Fruit fly (Drosophila melanogaster) whole organism, embryonic: ENCODE results near the gene mRpL13.

Experiments used
- ATbp ChIP-seq: fragments of 200-800 bp; sonication (Bioruptor generic); optimal IDR thresholded peaks from 2 replicates; lab custom pipeline; 2017; ENCODE audit warnings: missing biosample characterization, mild to moderate bottlenecking, missing genetic modification characterization, missing genetic modification reagents
- Bgb ChIP-seq: fragments of 200-800 bp; sonication (Bioruptor generic); IDR thresholded peaks from 2 replicates; pipeline ENCODE4 v1.3.6; 2022; ENCODE audit warnings: missing biosample characterization, missing genetic modification characterization; ENCODE audit not compliant: partially characterized antibody
- CG10147 ChIP-seq: fragments of 200-800 bp; sonication (Bioruptor generic); optimal IDR thresholded peaks from 2 replicates; lab custom pipeline; 2019; ENCODE audit warnings: missing biosample characterization, mild to moderate bottlenecking, missing genetic modification characterization, moderate library complexity
- CG10321 ChIP-seq: fragments of 200-800 bp; sonication (Bioruptor generic); IDR thresholded peaks from 2 replicates; pipeline ENCODE4 v1.3.6; 2022; ENCODE audit warnings: missing biosample characterization, missing genetic modification characterization
- CG10431 ChIP-seq: fragments of 200-800 bp; sonication (Bioruptor generic); optimal IDR thresholded peaks from 3 replicates; lab custom pipeline; 2018; ENCODE audit warnings: missing biosample characterization, mild to moderate bottlenecking, missing genetic modification characterization
- CG13894 ChIP-seq: fragments of 200-800 bp; sonication (Bioruptor generic); optimal IDR thresholded peaks from 3 replicates; lab custom pipeline; 2018; ENCODE audit warnings: missing biosample characterization, mild to moderate bottlenecking, missing genetic modification characterization, moderate library complexity
- CG15514 ChIP-seq: fragments of 200-800 bp; sonication (Bioruptor generic); optimal IDR thresholded peaks from 3 replicates; lab custom pipeline; 2017; ENCODE audit warnings: missing biosample characterization, missing genetic modification characterization, mild to moderate bottlenecking, moderate library complexity, missing genetic modification reagents
- CG18599 ChIP-seq: fragments of 200-800 bp; sonication (Bioruptor generic); optimal IDR thresholded peaks from 3 replicates; lab custom pipeline; 2017; ENCODE audit warnings: missing biosample characterization, missing genetic modification characterization, mild to moderate bottlenecking, moderate library complexity, missing genetic modification reagents
- CG2678 ChIP-seq: fragments of 200-800 bp; sonication (Bioruptor generic); optimal IDR thresholded peaks from 3 replicates; lab custom pipeline; 2019; ENCODE audit warnings: missing biosample characterization, mild to moderate bottlenecking, missing genetic modification characterization, moderate library complexity
- CG30431 ChIP-seq: fragments of 200-800 bp; sonication (Bioruptor generic); optimal IDR thresholded peaks from 2 replicates; lab custom pipeline; 2017; ENCODE audit warnings: missing biosample characterization, missing genetic modification characterization
- CG34376 ChIP-seq: fragments of 200-800 bp; sonication (Bioruptor generic); optimal IDR thresholded peaks from 2 replicates; lab custom pipeline; 2018; ENCODE audit warnings: missing biosample characterization, mild to moderate bottlenecking, missing genetic modification characterization
- CG6254 ChIP-seq: fragments of 200-800 bp; sonication (Bioruptor generic); optimal IDR thresholded peaks from 3 replicates; lab custom pipeline; 2017; ENCODE audit warnings: mild to moderate bottlenecking, missing biosample characterization, missing genetic modification reagents, missing genetic modification characterization
- CG6765 ChIP-seq: fragments of 200-800 bp; sonication (Bioruptor generic); optimal IDR thresholded peaks from 3 replicates; lab custom pipeline; 2017; ENCODE audit warnings: missing biosample characterization, mild to moderate bottlenecking, missing genetic modification characterization
- CG7372 ChIP-seq: fragments of 200-800 bp; sonication (Bioruptor generic); IDR thresholded peaks from 2 replicates; pipeline ENCODE4 v1.3.6; 2022; ENCODE audit warnings: missing biosample characterization, missing genetic modification characterization
- CG8281 ChIP-seq: fragments of 200-800 bp; sonication (Bioruptor generic); optimal IDR thresholded peaks from 2 replicates; lab custom pipeline; 2018; ENCODE audit warnings: missing biosample characterization, mild to moderate bottlenecking, missing genetic modification characterization, moderate library complexity
- CG8290 ChIP-seq, 3 experiments: fragments of 200-800 bp; sonication (Bioruptor generic); optimal IDR thresholded peaks; 2 replicates each; lab custom pipeline; 2016 to 2019; ENCODE audit warnings: missing biosample characterization in 3 of 3, missing genetic modification characterization in 3 of 3, mild to moderate bottlenecking in 2 of 3, moderate library complexity in 1 of 3
- Dbx ChIP-seq: fragments of 200-800 bp; sonication (Bioruptor generic); IDR thresholded peaks from 3 replicates; pipeline ENCODE4 v1.3.6; 2022; ENCODE audit warnings: missing biosample characterization, missing genetic modification characterization
- Doc2 ChIP-seq: fragments of 200-800 bp; sonication (Bioruptor generic); IDR thresholded peaks from 2 replicates; pipeline ENCODE4 v1.3.6; 2022; ENCODE audit warnings: missing biosample characterization, missing genetic modification characterization
- Hmr ChIP-seq: fragments of 200-800 bp; sonication (Bioruptor generic); optimal IDR thresholded peaks from 3 replicates; lab custom pipeline; 2017; ENCODE audit warnings: mild to moderate bottlenecking, missing biosample characterization, missing genetic modification reagents, missing genetic modification characterization
- Hmx ChIP-seq: fragments of 200-800 bp; sonication (Bioruptor generic); optimal IDR thresholded peaks from 2 replicates; lab custom pipeline; 2016; ENCODE audit warnings: missing biosample characterization, missing genetic modification characterization
- Hr3 ChIP-seq: fragments of 200-800 bp; sonication (Bioruptor generic); optimal IDR thresholded peaks from 3 replicates; lab custom pipeline; 2016; ENCODE audit warnings: missing biosample characterization, missing genetic modification characterization
- Jarid2 ChIP-seq: fragments of 200-800 bp; sonication (Bioruptor generic); optimal IDR thresholded peaks from 3 replicates; lab custom pipeline; 2017; ENCODE audit warnings: mild to moderate bottlenecking, missing biosample characterization, missing genetic modification reagents, missing genetic modification characterization
- Med ChIP-seq: fragments of 200-800 bp; sonication (Bioruptor generic); peaks from one replicate; lab custom pipeline; 2016; ENCODE audit warnings: missing biosample characterization, missing genetic modification characterization, mild to moderate bottlenecking, inconsistent platforms, moderate library complexity
- Rfx ChIP-seq: fragments of 200-800 bp; sonication (Bioruptor generic); IDR thresholded peaks from 2 replicates; pipeline ENCODE4 v1.3.6; 2022; ENCODE audit warnings: missing biosample characterization, missing genetic modification characterization
- Side ChIP-seq: fragments of 200-800 bp; sonication (Bioruptor generic); optimal IDR thresholded peaks from 2 replicates; lab custom pipeline; 2016; ENCODE audit warnings: missing biosample characterization, missing genetic modification characterization
- Trl ChIP-seq, 3 experiments: fragments of >200 bp in 2 of 3; fragments of 200-800 bp in 1 of 3; sonication (Bioruptor generic) in 1 of 3; optimal IDR thresholded peaks; 2 replicates in 1 of 3; 3 replicates in 2 of 3; lab custom pipeline; 2016 to 2017; ENCODE audit warnings: missing biosample characterization in 1 of 3, missing genetic modification characterization in 1 of 3
- Vsx1 ChIP-seq: fragments of 200-800 bp; sonication (Bioruptor generic); optimal IDR thresholded peaks from 2 replicates; lab custom pipeline; 2017; ENCODE audit warnings: missing biosample characterization, mild to moderate bottlenecking, missing genetic modification characterization, missing genetic modification reagents
- ato ChIP-seq: fragments of 200-800 bp; sonication (Bioruptor generic); IDR thresholded peaks from 2 replicates; pipeline ENCODE4 v1.3.6; 2022; ENCODE audit warnings: missing biosample characterization, missing genetic modification characterization; ENCODE audit not compliant: partially characterized antibody
- bigmax ChIP-seq: fragments of 200-800 bp; sonication (Bioruptor generic); optimal IDR thresholded peaks from 2 replicates; lab custom pipeline; 2018; ENCODE audit warnings: missing biosample characterization, mild to moderate bottlenecking, missing genetic modification characterization
- cg ChIP-seq: fragments of 200-800 bp; sonication (Bioruptor generic); optimal IDR thresholded peaks from 3 replicates; lab custom pipeline; 2019; ENCODE audit warnings: missing biosample characterization, mild to moderate bottlenecking, missing genetic modification characterization, moderate library complexity
- chinmo ChIP-seq: fragments of 200-800 bp; sonication (Bioruptor generic); IDR thresholded peaks from 4 replicates; pipeline ENCODE4 v1.3.6; 2022; ENCODE audit warnings: missing biosample characterization, missing genetic modification characterization; ENCODE audit not compliant: partially characterized antibody
- dmrt11E ChIP-seq: fragments of 200-800 bp; sonication (Bioruptor generic); optimal IDR thresholded peaks from 3 replicates; lab custom pipeline; 2018; ENCODE audit warnings: missing biosample characterization, mild to moderate bottlenecking, missing genetic modification characterization, moderate library complexity
- fd3F ChIP-seq: fragments of 200-800 bp; sonication (Bioruptor generic); optimal IDR thresholded peaks from 2 replicates; lab custom pipeline; 2018; ENCODE audit warnings: missing biosample characterization, mild to moderate bottlenecking, missing genetic modification characterization, moderate library complexity
- hbn ChIP-seq: fragments of 200-800 bp; sonication (Bioruptor generic); IDR thresholded peaks from 2 replicates; pipeline ENCODE4 v1.3.6; 2022; ENCODE audit warnings: missing biosample characterization, missing genetic modification characterization; ENCODE audit not compliant: partially characterized antibody
- jing ChIP-seq: fragments of 200-800 bp; sonication (Bioruptor generic); optimal IDR thresholded peaks from 2 replicates; lab custom pipeline; 2018; ENCODE audit warnings: missing biosample characterization, mild to moderate bottlenecking, missing genetic modification characterization
- otp ChIP-seq: fragments of 200-800 bp; sonication (Bioruptor generic); IDR thresholded peaks from 3 replicates; pipeline ENCODE4, ENCODE4 v1.3.6; 2022; ENCODE audit warnings: missing biosample characterization, missing genetic modification characterization
- pan ChIP-seq, 4 experiments: fragments of >200 bp in 3 of 4; fragments of 200-800 bp in 1 of 4; sonication (Bioruptor generic) in 1 of 4; optimal IDR thresholded peaks in 3 of 4; IDR thresholded peaks in 1 of 4; 2 replicates each; pipeline versions ENCODE4 v1.3.6 to Lab custom; 2017 to 2022; ENCODE audit warnings: missing biosample characterization in 2 of 4, missing genetic modification characterization in 2 of 4, mixed read lengths in 1 of 4
- pita ChIP-seq: fragments of 200-800 bp; sonication (Bioruptor generic); optimal IDR thresholded peaks from 2 replicates; lab custom pipeline; 2017; ENCODE audit warnings: missing biosample characterization, mild to moderate bottlenecking, missing genetic modification characterization
- trem ChIP-seq: fragments of 200-800 bp; optimal IDR thresholded peaks from 3 replicates; lab custom pipeline; 2019; ENCODE audit warnings: missing biosample characterization, mild to moderate bottlenecking, missing genetic modification characterization, moderate library complexity

The mRpL13 gene

DNA sequence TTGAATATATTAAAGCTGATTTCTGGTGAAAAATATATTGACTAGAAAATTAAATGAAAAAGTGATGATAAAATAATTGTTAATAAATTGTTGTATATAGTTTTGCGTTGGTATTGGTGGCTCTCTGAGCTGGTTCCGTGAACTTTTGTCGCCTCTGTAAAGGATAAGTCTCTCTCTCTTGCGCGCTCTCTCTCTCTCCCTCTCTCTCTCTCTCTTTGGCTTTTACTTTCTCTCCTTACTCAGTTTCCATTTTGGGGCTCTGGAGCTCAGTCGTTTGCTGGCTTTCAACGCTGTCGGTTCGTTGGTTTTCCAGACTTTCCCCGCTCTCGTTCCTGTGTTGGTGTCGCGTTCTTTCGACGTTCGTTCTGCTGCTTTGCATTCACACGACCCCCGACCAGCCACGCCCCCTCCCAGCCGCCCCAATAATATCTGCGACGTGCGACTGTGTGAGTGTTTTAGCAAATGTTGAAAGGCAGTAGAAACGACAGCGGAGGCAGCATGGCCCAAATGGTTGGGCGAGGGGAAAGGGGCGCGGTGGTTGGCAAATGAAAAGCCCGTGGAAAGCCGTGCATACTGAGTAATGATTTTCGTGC, 14.0 kb downstream of the mRpL13 start, which contains the start of gene CG17321 (continued):
- TF ChIP-seq Trl (optimal IDR thresholded peaks at IDR 0.05; lab: Kevin White, UChicago) (peak; percentile 80 to 94), Trl (GFP tag; optimal IDR thresholded peaks at IDR 0.05; lab: Kevin White, UChicago) (no peak), Jarid2 (GFP tag; lab: Kevin White, UChicago) (peak; percentile 60), CG6765 (no peak), chinmo (GFP tag; lab: Robert Waterston, UW) (0 out of 4 replicates have a peak, but pooled peaks have one; percentile 29), Hr3 (GFP tag; lab: Kevin White, UChicago) (no peak), Dbx (GFP tag; lab: Robert Waterston, UW) (0 out of 3 replicates have a peak, but pooled peaks have one; percentile 25), ato (no peak), CG8281 (tag; lab: Kevin White, UChicago) (no peak), Hmr (GFP tag; lab: Kevin White, UChicago) (peak; percentile 43), CG18599 (peak; percentile 36), CG30431 (GFP tag; lab: Kevin White, UChicago) (no peak), pan (optimal IDR thresholded peaks at IDR 0.05; lab: Kevin White, UChicago) (no peak), pan (GFP tag; optimal IDR thresholded peaks at IDR 0.05 in 1 of 2, IDR thresholded peaks at IDR 0.05 in 1 of 2) (no peak), CG8290 (GFP tag; optimal IDR thresholded peaks at IDR 0.05; lab: Kevin White, UChicago) (no peak), CG8290 (tag; optimal IDR thresholded peaks at IDR 0.05; lab: Kevin White, UChicago) (peak in 1 of 2 experiments; percentile 2), CG34376 (peak; percentile 31), fd3F (GFP tag; lab: Kevin White, UChicago) (no peak), Doc2 (GFP tag; lab: Robert Waterston, UW) (no peak), CG10431 (GFP tag; lab: Kevin White, UChicago) (no peak), Bgb (peak; percentile 27; the same call in 1 of the 2 replicates), ATbp (no peak), CG7372 (GFP tag; lab: Robert Waterston, UW) (no peak), CG10321 (no peak), CG10147 (no peak), Med (GFP tag; lab: Kevin White, UChicago) (peak; percentile 79), jing (GFP tag; lab: Kevin White, UChicago) (no peak), CG13894 (tag; lab: Kevin White, UChicago) (peak; percentile 51), dmrt11E (no peak), CG15514 (GFP tag; lab: Kevin White, UChicago) (peak; percentile 97), Hmx (GFP tag; lab: Kevin White, UChicago) (no peak), CG2678 (tag; lab: Kevin White, UChicago) (no peak), trem (tag; lab: Kevin White, UChicago) (no peak), Rfx (GFP tag; lab: Robert Waterston, UW) (no peak), hbn (GFP tag; lab: Robert Waterston, UW) (no peak), bigmax (no peak), cg (GFP tag; lab: Kevin White, UChicago) (no peak), otp (GFP tag; lab: Robert Waterston, UW) (no peak), CG6254 (GFP tag; lab: Kevin White, UChicago) (no peak), Side (GFP tag; lab: Kevin White, UChicago) (no peak), Vsx1 (no peak), pita (no peak)
